Fruit fly (Drosophila melanogaster): Measurements from ENCODE around the gene lbe.

lbe gene

dm6 chr3R:21408823-21409222 lies 37.5 kb downstream of the lbe start, which contains the start of gene CheB93b:
Gene CheB93b, plus strand, starts transcription at chr3R:21409123.
- TF ChIP-seq Hr38 (GFP tag; optimal IDR thresholded peaks at IDR 0.05) (no peak), Sox15 (GFP tag; optimal IDR thresholded peaks at IDR 0.05) (no peak), Hr4 (GFP tag; optimal IDR thresholded peaks at IDR 0.05) (no peak), CG6163 (GFP tag; IDR thresholded peaks at IDR 0.05) (no peak), OdsH (GFP tag; optimal IDR thresholded peaks at IDR 0.05) (no peak), CG10631 (GFP tag; optimal IDR thresholded peaks at IDR 0.05) (no peak), spab (GFP tag; optimal IDR thresholded peaks at IDR 0.05) (no peak), Ets21C (GFP tag; optimal IDR thresholded peaks at IDR 0.05) (no peak), Eip93F (GFP tag; optimal IDR thresholded peaks at IDR 0.05) (no peak), esn (GFP tag; optimal IDR thresholded peaks at IDR 0.05) (no peak), Eip75B (GFP tag; optimal IDR thresholded peaks at IDR 0.05) (no peak)

dm6 chr3R:21408372-21408771 lies 38.0 kb downstream of the lbe start:
- TF ChIP-seq CG6854 (GFP tag; optimal IDR thresholded peaks at IDR 0.05) (peak; percentile 98), CG15336 (GFP tag; IDR thresholded peaks at IDR 0.05) (no peak)

dm6 chr3R:21407145-21407544 lies 39.2 kb downstream of the lbe start, which contains the start of gene CheB93a:
Gene CheB93a, plus strand, starts transcription at chr3R:21407445.
- TF ChIP-seq Sox14 (GFP tag; optimal IDR thresholded peaks at IDR 0.05) (no peak), Eip93F (GFP tag; optimal IDR thresholded peaks at IDR 0.05) (no peak), CG32006 (GFP tag; optimal IDR thresholded peaks at IDR 0.05) (no peak), Ets96B (tag; optimal IDR thresholded peaks at IDR 0.05) (no peak), fd59A (GFP tag; optimal IDR thresholded peaks at IDR 0.05) (no peak), cyc (GFP tag; optimal IDR thresholded peaks at IDR 0.05) (no peak), CG9139 (GFP tag; optimal IDR thresholded peaks at IDR 0.05) (no peak), fkh (GFP tag; optimal IDR thresholded peaks at IDR 0.05) (no peak), topi (GFP tag; optimal IDR thresholded peaks at IDR 0.05) (no peak), CG10669 (GFP tag; optimal IDR thresholded peaks at IDR 0.05) (no peak), Met (GFP tag; optimal IDR thresholded peaks at IDR 0.05) (no peak), Eip78C (GFP tag) (no peak)

dm6 chr3R:21406708-21407107 lies 39.6 kb downstream of the lbe start:
- TF ChIP-seq CG6854 (GFP tag; optimal IDR thresholded peaks at IDR 0.05) (no peak), esn (GFP tag; optimal IDR thresholded peaks at IDR 0.05) (no peak)

dm6 chr3R:21403435-21403834 lies 42.9 kb downstream of the lbe start, which contains the start of gene CG7907:
Gene CG7907, plus strand, starts transcription at chr3R:21403735.
- TF ChIP-seq CG6276 (GFP tag; optimal IDR thresholded peaks at IDR 0.05) (no peak), Eip78C (GFP tag) (no peak), CG6854 (GFP tag; optimal IDR thresholded peaks at IDR 0.05) (no peak), achi (GFP tag; optimal IDR thresholded peaks at IDR 0.05) (no peak), topi (GFP tag; optimal IDR thresholded peaks at IDR 0.05) (no peak), CG11294 (GFP tag; IDR thresholded peaks at IDR 0.05) (no peak), Eip75B (GFP tag; optimal IDR thresholded peaks at IDR 0.05) (no peak), svp (GFP tag) (no peak), fd85E (GFP tag; optimal IDR thresholded peaks at IDR 0.05) (no peak), spab (GFP tag; optimal IDR thresholded peaks at IDR 0.05) (no peak), net (GFP tag; optimal IDR thresholded peaks at IDR 0.05) (no peak), CG11762 (GFP tag; optimal IDR thresholded peaks at IDR 0.05; ENCODE audit: insufficient read depth) (no peak), CG4318 (GFP tag; optimal IDR thresholded peaks at IDR 0.05) (no peak), eg (GFP tag; IDR thresholded peaks at IDR 0.05) (no peak), Sox15 (GFP tag; optimal IDR thresholded peaks at IDR 0.05) (no peak)

- TF ChIP-seq Eip78C (GFP tag): no peak
- no peak for TF ChIP-seq dsx (GFP tag; optimal IDR thresholded peaks at IDR 0.05; ENCODE audit: poor library complexity, severe bottlenecking)
- TF ChIP-seq CG6808 (GFP tag; optimal IDR thresholded peaks at IDR 0.05): no peak
- TF ChIP-seq vri (GFP tag; optimal IDR thresholded peaks at IDR 0.05): no peak
- no peak for TF ChIP-seq Eip75B (GFP tag; optimal IDR thresholded peaks at IDR 0.05)
- no peak for TF ChIP-seq eg (GFP tag; IDR thresholded peaks at IDR 0.05)
- TF ChIP-seq CG15336 (GFP tag; IDR thresholded peaks at IDR 0.05): no peak
- TF ChIP-seq achi (GFP tag; optimal IDR thresholded peaks at IDR 0.05): no peak
- no peak for TF ChIP-seq CG6163 (GFP tag; IDR thresholded peaks at IDR 0.05)
- TF ChIP-seq Sox102F (GFP tag; optimal IDR thresholded peaks at IDR 0.05): no peak
- TF ChIP-seq pdm3 (GFP tag; optimal IDR thresholded peaks at IDR 0.05): no peak
- no peak for TF ChIP-seq Lpt (GFP tag; optimal IDR thresholded peaks at IDR 0.05)
- TF ChIP-seq CG4318 (GFP tag; optimal IDR thresholded peaks at IDR 0.05): no peak
- TF ChIP-seq fkh (GFP tag; optimal IDR thresholded peaks at IDR 0.05): no peak
- no peak for TF ChIP-seq CG16779 (tag; optimal IDR thresholded peaks at IDR 0.05)
- TF ChIP-seq CG10669 (GFP tag; optimal IDR thresholded peaks at IDR 0.05): no peak
- TF ChIP-seq svp (GFP tag): no peak
- TF ChIP-seq CG8119 (GFP tag; IDR thresholded peaks at IDR 0.05): no peak
- TF ChIP-seq Ets21C (GFP tag; optimal IDR thresholded peaks at IDR 0.05): no peak
- no peak for TF ChIP-seq ss (GFP tag; optimal IDR thresholded peaks at IDR 0.05)
These were observed 46.7 kb downstream of the lbe start, which contains the start of gene Ugt49B2 for dm6 chr3R:21399642-21400041. Gene Ugt49B2, minus strand, starts transcription at chr3R:21399742.

Measured in whole organism, prepupa.